Worm (Caenorhabditis elegans) whole organism, early embryonic: ENCODE data around the gene F52H3.11.

Experiments used
- B0310.2 ChIP-seq: sonication (generic microtip); optimal IDR thresholded peaks from 2 replicates; lab custom pipeline; 2016; ENCODE audit warnings: mild to moderate bottlenecking, missing genetic modification characterization, missing compliant biosample characterization
- F13C5.2 ChIP-seq: sonication (generic microtip); optimal IDR thresholded peaks from 2 replicates; lab custom pipeline; 2017; ENCODE audit warnings: mild to moderate bottlenecking, missing genetic modification characterization, inconsistent platforms, missing compliant biosample characterization
- aly-1 ChIP-seq: sonication (generic microtip); optimal IDR thresholded peaks from 2 replicates; lab custom pipeline; 2016; ENCODE audit warnings: missing genetic modification characterization, missing compliant biosample characterization
- ama-1 ChIP-seq: fragments of 150-350 bp; optimal IDR thresholded peaks from 2 replicates; lab custom pipeline; 2014
- ceh-13 ChIP-seq: fragments of 200-800 bp; sonication (Bioruptor generic); optimal IDR thresholded peaks from 2 replicates; lab custom pipeline; 2018; ENCODE audit warnings: mild to moderate bottlenecking, missing genetic modification characterization, missing compliant biosample characterization
- ceh-36 ChIP-seq: sonication (generic microtip); optimal IDR thresholded peaks from 2 replicates; lab custom pipeline; 2016; ENCODE audit warnings: missing genetic modification characterization, inconsistent platforms, missing compliant biosample characterization
- ets-7 ChIP-seq: sonication (generic microtip); optimal IDR thresholded peaks from 2 replicates; lab custom pipeline; 2016; ENCODE audit warnings: missing genotype, missing genetic modification characterization, missing compliant biosample characterization
- flt-1 ChIP-seq: fragments of 200-800 bp; sonication (Bioruptor generic); IDR thresholded peaks from 2 replicates; pipeline ENCODE4 v1.3.6; 2022; ENCODE audit warnings: missing genetic modification characterization, missing compliant biosample characterization
- hmbx-1 ChIP-seq: sonication (generic microtip); optimal IDR thresholded peaks from 2 replicates; lab custom pipeline; 2016; ENCODE audit warnings: mild to moderate bottlenecking, missing genetic modification characterization, missing compliant biosample characterization
- hmg-4 ChIP-seq: fragments of 200-800 bp; sonication (Bioruptor generic); optimal IDR thresholded peaks from 2 replicates; lab custom pipeline; 2018; ENCODE audit warnings: mild to moderate bottlenecking, missing genetic modification characterization, missing compliant biosample characterization
- hnd-1 ChIP-seq: sonication (generic microtip); optimal IDR thresholded peaks from 2 replicates; lab custom pipeline; 2016; ENCODE audit warnings: missing genetic modification characterization, missing compliant biosample characterization
- pes-1 ChIP-seq: fragments of 200-800 bp; sonication (Bioruptor generic); IDR thresholded peaks from 2 replicates; pipeline ENCODE4 v1.3.6; 2022; ENCODE audit warnings: missing genetic modification reagents, missing genetic modification characterization, missing compliant biosample characterization
- scrt-1 ChIP-seq: fragments of 200-800 bp; sonication (Bioruptor generic); IDR thresholded peaks from 2 replicates; pipeline ENCODE4 v1.3.6; 2022; ENCODE audit warnings: missing genetic modification characterization, missing compliant biosample characterization
- sea-1 ChIP-seq: fragments of 200-800 bp; sonication (Bioruptor generic); conservative IDR thresholded peaks from 2 replicates; pipeline ENCODE4 v1.3.6; 2022; ENCODE audit warnings: missing genetic modification characterization, missing compliant biosample characterization
- tbx-11 ChIP-seq: fragments of 200-800 bp; sonication (Bioruptor generic); IDR thresholded peaks from 2 replicates; pipeline ENCODE4 v1.3.6; 2022; ENCODE audit warnings: missing genetic modification characterization, missing compliant biosample characterization
- tbx-37 ChIP-seq: fragments of 200-800 bp; sonication (Bioruptor generic); conservative IDR thresholded peaks from 2 replicates; pipeline ENCODE4 v1.3.6; 2022; ENCODE audit warnings: missing genetic modification reagents, missing genetic modification characterization, missing compliant biosample characterization
- tra-4 ChIP-seq: sonication (generic microtip); optimal IDR thresholded peaks from 2 replicates; lab custom pipeline; 2017; ENCODE audit warnings: missing genetic modification characterization, missing compliant biosample characterization

The F52H3.11 gene

ce11 chrII:10060508-10060907, 15.5 kb upstream of the F52H3.11 start, which contains the start of gene stg-1:
stg-1 (minus strand) TSS chrII:10060660.
- TF ChIP-seq sea-1 (GFP tag; lab: Robert Waterston, UW) (no peak), ceh-13 (GFP tag; lab: Kevin White, UChicago) (no peak), ceh-36 (no peak), tbx-37 (GFP tag; lab: Robert Waterston, UW) (no peak), ama-1 (lab: Kevin White, UChicago) (no peak), scrt-1 (GFP tag; lab: Robert Waterston, UW) (no peak), flt-1 (no peak), tbx-11 (GFP tag; lab: Robert Waterston, UW) (no peak), hmg-4 (GFP tag; lab: Kevin White, UChicago) (no peak), hmbx-1 (no peak), F13C5.2 (tag; lab: Kevin White, UChicago) (no peak), aly-1 (tag; lab: Kevin White, UChicago) (no peak), ets-7 (no peak), hnd-1 (no peak), tra-4 (tag; lab: Kevin White, UChicago) (no peak), B0310.2 (tag; lab: Kevin White, UChicago) (no peak), pes-1 (GFP tag; lab: Robert Waterston, UW) (no peak)

- TF ChIP-seq aly-1 (tag; lab: Kevin White, UChicago) = no peak
- no peak for TF ChIP-seq tbx-37 (GFP tag; lab: Robert Waterston, UW)
Measured at ce11 chrII:10056545-10057038, 11.6 kb upstream of the F52H3.11 start, which contains the start of gene C18D1.2. C18D1.2 (plus strand) TSS chrII:10056988.

- TF ChIP-seq F13C5.2 (tag; lab: Kevin White, UChicago) (no peak), hmbx-1 (no peak), pes-1 (GFP tag; lab: Robert Waterston, UW) (no peak), scrt-1 (GFP tag; lab: Robert Waterston, UW) (no peak), ets-7 (no peak), hnd-1 (no peak), tbx-11 (GFP tag; lab: Robert Waterston, UW) (no peak)
Measured at ce11 chrII:10051485-10051884, 6.5 kb upstream of the F52H3.11 start.

- TF ChIP-seq ets-7 (no peak), tbx-11 (GFP tag; lab: Robert Waterston, UW) (no peak), hnd-1 (no peak), ceh-36 (no peak), hmg-4 (GFP tag; lab: Kevin White, UChicago) (no peak), hmbx-1 (no peak), scrt-1 (GFP tag; lab: Robert Waterston, UW) (no peak), ama-1 (lab: Kevin White, UChicago) (no peak), B0310.2 (tag; lab: Kevin White, UChicago) (no peak), tra-4 (tag; lab: Kevin White, UChicago) (no peak), aly-1 (tag; lab: Kevin White, UChicago) (no peak), ceh-13 (GFP tag; lab: Kevin White, UChicago) (no peak), pes-1 (GFP tag; lab: Robert Waterston, UW) (no peak), F13C5.2 (tag; lab: Kevin White, UChicago) (no peak), tbx-37 (GFP tag; lab: Robert Waterston, UW) (no peak), flt-1 (no peak), sea-1 (GFP tag; lab: Robert Waterston, UW) (no peak)
Measured at ce11 chrII:10048568-10048967, 3.6 kb upstream of the F52H3.11 start, which contains the start of gene flp-4. flp-4 (plus strand) TSS chrII:10048868.

- TF ChIP-seq ets-7 = no peak
- TF ChIP-seq sea-1 (GFP tag; lab: Robert Waterston, UW) = no peak
- TF ChIP-seq tbx-11 (GFP tag; lab: Robert Waterston, UW) = no peak
- TF ChIP-seq hmbx-1 = no peak
- TF ChIP-seq hnd-1 = no peak
- TF ChIP-seq pes-1 (GFP tag; lab: Robert Waterston, UW) = no peak
- no peak for TF ChIP-seq ceh-36
- no peak for TF ChIP-seq hmg-4 (GFP tag; lab: Kevin White, UChicago)
- no peak for TF ChIP-seq ceh-13 (GFP tag; lab: Kevin White, UChicago)
Measured at ce11 chrII:10045670-10046069, 707 bp upstream of the F52H3.11 start.

ce11 chrII:10040834-10041233, 4.1 kb downstream of the F52H3.11 start, which contains the start of gene ogr-2:
ogr-2 (plus strand) TSS chrII:10041134.
- TF ChIP-seq tbx-11 (GFP tag; lab: Robert Waterston, UW) (no peak), pes-1 (GFP tag; lab: Robert Waterston, UW) (no peak), hmbx-1 (no peak), ceh-13 (GFP tag; lab: Kevin White, UChicago) (no peak), B0310.2 (tag; lab: Kevin White, UChicago) (no peak), hnd-1 (no peak), ets-7 (no peak), F13C5.2 (tag; lab: Kevin White, UChicago) (no peak)

- TF ChIP-seq ama-1 (lab: Kevin White, UChicago) (no peak), hmg-4 (GFP tag; lab: Kevin White, UChicago) (no peak), tra-4 (tag; lab: Kevin White, UChicago) (no peak), sea-1 (GFP tag; lab: Robert Waterston, UW) (no peak), aly-1 (tag; lab: Kevin White, UChicago) (no peak), hnd-1 (no peak)
Measured at ce11 chrII:10039799-10040198, 5.2 kb downstream of the F52H3.11 start, which contains the start of gene let-268. let-268 (minus strand) TSS chrII:10039980.

ce11 chrII:10035425-10035824, 9.5 kb downstream of the F52H3.11 start:
- TF ChIP-seq flt-1 (no peak), aly-1 (tag; lab: Kevin White, UChicago) (no peak)
